Worm (Caenorhabditis elegans): Measurements from ENCODE around the gene cin-4.

DNA sequence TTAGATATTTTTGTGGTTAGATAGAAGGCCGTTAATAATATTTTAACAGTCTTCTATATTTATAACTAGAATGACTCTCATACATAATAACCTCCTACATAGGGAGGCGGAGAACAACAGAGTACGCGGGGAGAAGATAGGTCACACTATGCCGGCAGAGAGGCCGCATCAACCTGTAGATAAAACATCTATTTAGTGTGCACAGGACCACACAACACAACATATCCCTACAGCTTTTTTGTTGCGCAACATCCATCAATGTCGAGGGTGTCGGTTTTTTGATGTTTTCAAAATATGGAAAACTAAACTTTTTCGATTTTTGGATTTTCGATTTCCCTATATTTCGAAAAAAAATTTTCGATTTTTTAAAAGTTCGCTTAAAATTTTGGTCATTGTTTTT is 52.8 kb downstream of the cin-4 start:
- TF ChIP-seq dao-5 (tag; optimal IDR thresholded peaks at IDR 0.05), result no peak
- no peak for TF ChIP-seq him-1 (tag; optimal IDR thresholded peaks at IDR 0.05)

Measured in whole organism, L4/young adult.